Worm (Caenorhabditis elegans) whole organism, L4/young adult: ENCODE measurements around the gene polg-1.

Experiments used
- W03F9.2 ChIP-seq: fragments of 150-350 bp; optimal IDR thresholded peaks from 2 replicates; lab custom pipeline; 2014; ENCODE audit warnings: missing biosample characterization, missing genetic modification characterization
- dao-5 ChIP-seq: sonication (generic microtip); optimal IDR thresholded peaks from 2 replicates; lab custom pipeline; 2016; ENCODE audit warnings: missing genotype, missing genetic modification characterization, moderate library complexity, missing compliant biosample characterization
- him-1 ChIP-seq: sonication (generic microtip); optimal IDR thresholded peaks from 2 replicates; lab custom pipeline; 2016; ENCODE audit warnings: missing genotype, missing genetic modification reagents, missing genetic modification characterization, missing compliant biosample characterization

- no peak for TF ChIP-seq dao-5 (tag; lab: Kevin White, UChicago)
- TF ChIP-seq W03F9.2 (tag; lab: Kevin White, UChicago): no peak
- TF ChIP-seq him-1 (tag; lab: Kevin White, UChicago): no peak
Measured at ce11 chrII:12211652-12212245, 12.0 kb upstream of the polg-1 start.
